Fruit fly (Drosophila melanogaster): ENCODE data around the gene Sap47.

The Sap47 gene

dm6 chr3R:15965169-15965568, 30.3 kb downstream of the Sap47 start, which contains the start of the genes CG32856 and Rbf2 (continued):
- peak; percentile 88 for TF ChIP-seq lilli (GFP tag; optimal IDR thresholded peaks at IDR 0.05)
- no peak for TF ChIP-seq CG14965 (GFP tag; optimal IDR thresholded peaks at IDR 0.05; ENCODE audit: borderline replicate concordance)
- peak; percentile 59 to 85 for TF ChIP-seq bsh (GFP tag; optimal IDR thresholded peaks at IDR 0.05)
- peak; percentile 48 for TF ChIP-seq Six4 (GFP tag; optimal IDR thresholded peaks at IDR 0.05)
- TF ChIP-seq esg (GFP tag; conservative IDR thresholded peaks at IDR 0.05) = peak; percentile 87
- TF ChIP-seq ham (GFP tag; IDR thresholded peaks at IDR 0.05) = no peak
- TF ChIP-seq unc-4 (GFP tag; IDR thresholded peaks at IDR 0.05; ENCODE audit: partially characterized antibody) = peak; percentile 73
- no peak for TF ChIP-seq cg (GFP tag; optimal IDR thresholded peaks at IDR 0.05)
- peak; percentile 72; the same call in 1 of the 3 replicates for TF ChIP-seq CG2889 (GFP tag; IDR thresholded peaks at IDR 0.05)
- peak; percentile 28 for TF ChIP-seq gfzf (GFP tag; optimal IDR thresholded peaks at IDR 0.05)
- peak; percentile 80 for TF ChIP-seq CG33557 (GFP tag; optimal IDR thresholded peaks at IDR 0.05)
- no peak for TF ChIP-seq CG18764 (GFP tag; optimal IDR thresholded peaks at IDR 0.05)
- TF ChIP-seq CG9876 (GFP tag; optimal IDR thresholded peaks at IDR 0.05) = peak; percentile 42
- no peak; the same call in 1 of the 3 replicates for TF ChIP-seq ken (GFP tag; IDR thresholded peaks at IDR 0.05)
- TF ChIP-seq CG3995 (GFP tag; optimal IDR thresholded peaks at IDR 0.05) = peak; percentile 87
- TF ChIP-seq gro (GFP tag; optimal IDR thresholded peaks at IDR 0.05) = peak; percentile 15
- TF ChIP-seq B-H1 (GFP tag; IDR thresholded peaks at IDR 0.05) = no peak
- TF ChIP-seq CG12299 (tag; optimal IDR thresholded peaks at IDR 0.05) = peak; percentile 88
- TF ChIP-seq vfl (GFP tag; optimal IDR thresholded peaks at IDR 0.05) = peak; percentile 82
- peak; percentile 73 for TF ChIP-seq CG18262 (tag; optimal IDR thresholded peaks at IDR 0.05)
- TF ChIP-seq BtbVII (GFP tag; optimal IDR thresholded peaks at IDR 0.05) = no peak
- peak; percentile 78 for TF ChIP-seq Scr (GFP tag; IDR thresholded peaks at IDR 0.05; ENCODE audit: partially characterized antibody)
- peak; percentile 40; the same call in 1 of the 2 replicates for TF ChIP-seq Xrp1 (GFP tag; IDR thresholded peaks at IDR 0.05)
- peak; percentile 88 for TF ChIP-seq Xbp1 (GFP tag; optimal IDR thresholded peaks at IDR 0.05)
- TF ChIP-seq CG5180 (GFP tag; optimal IDR thresholded peaks at IDR 0.05) = no peak
- no peak for TF ChIP-seq CG6813 (GFP tag; optimal IDR thresholded peaks at IDR 0.05)
- TF ChIP-seq Chrac-16 (GFP tag; optimal IDR thresholded peaks at IDR 0.05) = peak; percentile 86
- no peak for TF ChIP-seq Lhr (GFP tag; optimal IDR thresholded peaks at IDR 0.05)
- peak; percentile 73 for TF ChIP-seq vnd (GFP tag; IDR thresholded peaks at IDR 0.05; ENCODE audit: partially characterized antibody)
- TF ChIP-seq maf-S (GFP tag; optimal IDR thresholded peaks at IDR 0.05) = peak; percentile 74
- TF ChIP-seq CG16863 (GFP tag; optimal IDR thresholded peaks at IDR 0.05) = peak; percentile 75
- peak; percentile 43 for TF ChIP-seq Fer3 (tag; optimal IDR thresholded peaks at IDR 0.05)
- TF ChIP-seq Sry-β (GFP tag; optimal IDR thresholded peaks at IDR 0.05) = no peak
- TF ChIP-seq CG1603 (tag; optimal IDR thresholded peaks at IDR 0.05) = peak; percentile 87
- TF ChIP-seq trem (tag; optimal IDR thresholded peaks at IDR 0.05) = peak; percentile 38
- peak; percentile 90 for TF ChIP-seq sug (tag; optimal IDR thresholded peaks at IDR 0.05)
- peak; percentile 64 for TF ChIP-seq run (tag; optimal IDR thresholded peaks at IDR 0.05)
- peak; percentile 77 for TF ChIP-seq CG14014 (GFP tag; IDR thresholded peaks at IDR 0.05)
- peak; percentile 93 for TF ChIP-seq CG9817 (tag; optimal IDR thresholded peaks at IDR 0.05)
- TF ChIP-seq CG31388 (GFP tag; optimal IDR thresholded peaks at IDR 0.05) = no peak
- TF ChIP-seq lola (GFP tag; optimal IDR thresholded peaks at IDR 0.05) = peak in 1 of 3 experiments; percentile 76
- no peak for TF ChIP-seq gt (GFP tag; IDR thresholded peaks at IDR 0.05)
- peak; percentile 11 for TF ChIP-seq trh (GFP tag; optimal IDR thresholded peaks at IDR 0.05)
- TF ChIP-seq Side (GFP tag; optimal IDR thresholded peaks at IDR 0.05) = peak; percentile 71
- TF ChIP-seq Atf-2 (GFP tag; optimal IDR thresholded peaks at IDR 0.05) = peak; percentile 76
- peak; percentile 56 for TF ChIP-seq CG14710 (tag; optimal IDR thresholded peaks at IDR 0.05)
- peak; percentile 67 for TF ChIP-seq Mad (GFP tag; optimal IDR thresholded peaks at IDR 0.05)
- TF ChIP-seq CG7357 (GFP tag; IDR thresholded peaks at IDR 0.05) = 0 out of 3 replicates have a peak, but pooled peaks have one; percentile 16
- TF ChIP-seq CG16815 (GFP tag; optimal IDR thresholded peaks at IDR 0.05) = peak; percentile 57
- no peak for TF ChIP-seq cad (GFP tag; optimal IDR thresholded peaks at IDR 0.05)

Data from whole organism, embryonic.